Fruit fly (Drosophila melanogaster) S2 (cell line): ENCODE measurements around the gene gfzf.

ENCODE experiments used
- CG8478 ChIP-seq: fragments of >200 bp; optimal IDR thresholded peaks from 2 replicates; lab custom pipeline; 2018
- CTCF ChIP-seq, 2 experiments: fragments of >200 bp; optimal IDR thresholded peaks; 2 replicates each; lab custom pipeline; 2018

The gfzf gene

DNA sequence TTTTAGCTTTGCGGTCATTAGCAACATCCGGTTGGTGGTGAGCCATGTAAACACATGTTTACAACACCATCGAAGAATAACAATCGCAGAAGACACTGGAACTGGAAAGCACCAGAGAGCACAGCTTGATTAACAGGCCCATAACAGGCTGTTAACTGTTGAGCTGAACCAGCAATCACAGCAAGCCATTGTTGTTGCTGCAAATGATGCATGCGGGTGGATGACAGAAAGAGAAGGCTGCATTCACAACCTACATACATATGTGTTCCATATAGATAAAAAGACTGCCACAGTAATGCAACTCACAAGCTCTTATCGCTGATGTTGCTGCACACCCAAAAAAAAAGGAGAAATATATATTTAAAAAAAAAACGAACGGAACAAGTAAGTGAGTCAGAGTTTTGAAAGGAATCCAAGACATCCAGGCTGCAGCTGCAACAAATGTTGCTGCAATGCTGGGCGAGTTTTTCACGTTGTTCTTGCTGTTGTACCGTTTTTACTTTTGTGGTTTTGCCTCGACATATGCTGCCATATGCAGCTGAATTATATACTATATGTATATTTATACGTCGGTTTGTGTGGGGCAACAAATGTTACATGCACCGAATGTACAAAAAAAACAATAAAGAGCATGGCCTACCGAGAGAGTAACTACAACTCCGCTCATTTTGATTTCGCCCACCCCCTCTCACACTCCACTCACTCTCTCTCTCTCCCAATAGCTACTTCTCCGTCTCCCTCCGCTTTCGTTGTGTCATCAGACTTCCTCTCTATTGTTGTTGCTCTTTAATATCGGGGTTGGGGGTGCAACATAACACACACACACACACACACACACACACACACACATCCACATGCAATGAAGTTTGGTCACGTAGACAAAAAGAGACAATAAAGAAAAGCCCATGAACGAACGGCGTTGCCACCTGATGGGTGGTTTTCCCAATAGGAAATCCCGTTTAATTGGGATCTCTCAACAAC, 47.6 kb downstream of the gfzf start:
- TF ChIP-seq CG8478 (lab: Kevin White, UChicago) (no peak), CTCF (optimal IDR thresholded peaks at IDR 0.05; lab: Kevin White, UChicago) (no peak)
